Fruit fly (Drosophila melanogaster): ENCODE results near the gene chic.

chic gene

dm6 chr2L:6013071-6013417, 32.2 kb upstream of the chic start:
- TF ChIP-seq CG14655 (GFP tag; optimal IDR thresholded peaks at IDR 0.05) (no peak), CG4496 (GFP tag; IDR thresholded peaks at IDR 0.05) (no peak), rn (GFP tag; IDR thresholded peaks at IDR 0.05) (no peak), CG9948 (tag; optimal IDR thresholded peaks at IDR 0.05) (no peak), Ets98B (GFP tag; IDR thresholded peaks at IDR 0.05) (no peak), fd96Ca (GFP tag; IDR thresholded peaks at IDR 0.05) (no peak), CG34367 (tag; optimal IDR thresholded peaks at IDR 0.05) (no peak)

- TF ChIP-seq Snoo (tag; optimal IDR thresholded peaks at IDR 0.05), result no peak
Observed at dm6 chr2L:6012303-6013070, 31.7 kb upstream of the chic start, which contains the start of gene CG9098. CG9098 (minus strand) TSS chr2L:6012338.

dm6 chr2L:6006508-6007232, 25.9 kb upstream of the chic start, which contains the start of gene Gal:
Gal (minus strand) TSS chr2L:6006827.
- TF ChIP-seq fd96Ca (GFP tag; IDR thresholded peaks at IDR 0.05), result 0 out of 3 replicates have a peak, but pooled peaks have one; percentile 31
- TF ChIP-seq CG14655 (GFP tag; optimal IDR thresholded peaks at IDR 0.05), result no peak
- peak; percentile 9; the same call in 1 of the 2 replicates for TF ChIP-seq Ets98B (GFP tag; IDR thresholded peaks at IDR 0.05)
- no peak for TF ChIP-seq CG32121 (GFP tag; IDR thresholded peaks at IDR 0.05)
- peak; percentile 64 for TF ChIP-seq CG8159 (tag; optimal IDR thresholded peaks at IDR 0.05)

dm6 chr2L:6000065-6000464, 19.2 kb upstream of the chic start, which contains the start of gene Tsp26A:
Tsp26A (plus strand) TSS chr2L:6000228.
- no peak for TF ChIP-seq CG15710 (tag; optimal IDR thresholded peaks at IDR 0.05)
- TF ChIP-seq EcR (GFP tag; optimal IDR thresholded peaks at IDR 0.05), result no peak
- TF ChIP-seq gl (tag; optimal IDR thresholded peaks at IDR 0.05), result no peak
- TF ChIP-seq CG17806 (tag; optimal IDR thresholded peaks at IDR 0.05), result no peak
- no peak for TF ChIP-seq rn (GFP tag; IDR thresholded peaks at IDR 0.05)
- no peak for TF ChIP-seq CG8301 (tag; optimal IDR thresholded peaks at IDR 0.05)
- TF ChIP-seq CG13204 (GFP tag; optimal IDR thresholded peaks at IDR 0.05), result no peak
- no peak for TF ChIP-seq CG9948 (tag; optimal IDR thresholded peaks at IDR 0.05)
- no peak for TF ChIP-seq CG34367 (tag; optimal IDR thresholded peaks at IDR 0.05)
- TF ChIP-seq fd96Ca (GFP tag; IDR thresholded peaks at IDR 0.05), result no peak
- TF ChIP-seq CG10348 (GFP tag; IDR thresholded peaks at IDR 0.05), result no peak
- TF ChIP-seq Ets98B (GFP tag; IDR thresholded peaks at IDR 0.05), result no peak
- TF ChIP-seq D1 (tag; optimal IDR thresholded peaks at IDR 0.05), result no peak
- no peak for TF ChIP-seq Snoo (tag; optimal IDR thresholded peaks at IDR 0.05)

DNA sequence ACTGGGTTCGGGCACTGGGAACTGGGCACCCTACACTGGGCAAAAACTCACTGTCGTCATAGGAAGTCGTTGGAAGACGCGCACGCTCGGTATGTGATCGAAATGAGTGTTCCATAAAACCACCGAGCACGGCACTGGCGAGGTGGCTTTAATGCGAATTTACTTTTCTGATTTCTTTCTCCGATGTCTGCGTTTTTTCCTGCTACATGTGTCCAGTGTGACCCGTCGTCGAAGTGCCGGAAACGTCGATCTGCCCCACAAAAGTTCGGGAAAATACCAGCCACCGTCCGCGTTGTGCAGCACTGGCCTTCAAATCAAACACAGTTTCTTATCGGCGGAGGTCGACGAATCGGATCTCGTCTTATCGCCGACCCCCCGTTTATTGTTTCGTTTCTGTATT, 18.4 kb upstream of the chic start, which contains the start of gene Kdm5:
TSS of gene Kdm5 (minus strand) at position 255 of the 400 bp plus-strand sequence.
- peak; percentile 24 for TF ChIP-seq EcR (GFP tag; optimal IDR thresholded peaks at IDR 0.05)
- TF ChIP-seq Pif1B (GFP tag; optimal IDR thresholded peaks at IDR 0.05), result no peak
- TF ChIP-seq CG17806 (tag; optimal IDR thresholded peaks at IDR 0.05), result peak; percentile 9
- no peak for TF ChIP-seq gl (tag; optimal IDR thresholded peaks at IDR 0.05)
- TF ChIP-seq CG8159 (tag; optimal IDR thresholded peaks at IDR 0.05), result peak; percentile 2
- no peak for TF ChIP-seq CG10348 (GFP tag; IDR thresholded peaks at IDR 0.05)
- peak; percentile 34; the same call in 1 of the 2 replicates for TF ChIP-seq CG32121 (GFP tag; IDR thresholded peaks at IDR 0.05)
- peak; percentile 51; the same call in 1 of the 3 replicates for TF ChIP-seq CG4496 (GFP tag; IDR thresholded peaks at IDR 0.05)
- TF ChIP-seq Pif1A (GFP tag; optimal IDR thresholded peaks at IDR 0.05), result no peak
- TF ChIP-seq CG12605 (GFP tag; IDR thresholded peaks at IDR 0.05), result no peak
- peak; percentile 46 for TF ChIP-seq Ets98B (GFP tag; IDR thresholded peaks at IDR 0.05)
- TF ChIP-seq Snoo (tag; optimal IDR thresholded peaks at IDR 0.05), result peak; percentile 41
- TF ChIP-seq CG14655 (GFP tag; optimal IDR thresholded peaks at IDR 0.05), result no peak
- no peak for TF ChIP-seq CG8301 (tag; optimal IDR thresholded peaks at IDR 0.05)
- no peak for TF ChIP-seq rn (GFP tag; IDR thresholded peaks at IDR 0.05)
- no peak for TF ChIP-seq CG9948 (tag; optimal IDR thresholded peaks at IDR 0.05)
- TF ChIP-seq fd96Ca (GFP tag; IDR thresholded peaks at IDR 0.05), result 0 out of 3 replicates have a peak, but pooled peaks have one; percentile 10
- no peak for TF ChIP-seq CG13204 (GFP tag; optimal IDR thresholded peaks at IDR 0.05)

dm6 chr2L:5998383-5998782, 17.6 kb upstream of the chic start:
- TF ChIP-seq Pif1B (GFP tag; optimal IDR thresholded peaks at IDR 0.05) (no peak), CG4496 (GFP tag; IDR thresholded peaks at IDR 0.05) (0 out of 3 replicates have a peak, but pooled peaks have one; percentile 3), CG14655 (GFP tag; optimal IDR thresholded peaks at IDR 0.05) (no peak)
